Fruit fly (Drosophila melanogaster): ENCODE data around the gene Irp-1A.

Gene Irp-1A

dm6 chr3R:22726771-22727455 is 2.5 kb upstream of the Irp-1A start, which contains the start of gene CG45049 (continued):
- no peak for TF ChIP-seq CG11696 (GFP tag; IDR thresholded peaks at IDR 0.05)
- no peak for TF ChIP-seq gsb (GFP tag; IDR thresholded peaks at IDR 0.05)
- TF ChIP-seq ERR (GFP tag; optimal IDR thresholded peaks at IDR 0.05), result no peak
- TF ChIP-seq Ets65A (GFP tag), result peak; percentile 35
- TF ChIP-seq CG3281 (GFP tag; optimal IDR thresholded peaks at IDR 0.05), result peak; percentile 27
- TF ChIP-seq CG15073 (GFP tag; optimal IDR thresholded peaks at IDR 0.05), result no peak
- TF ChIP-seq Sin3A (optimal IDR thresholded peaks at IDR 0.05), result no peak
- no peak for TF ChIP-seq twi (tag; optimal IDR thresholded peaks at IDR 0.05)
- no peak for TF ChIP-seq CG3995 (GFP tag; optimal IDR thresholded peaks at IDR 0.05)
- no peak for TF ChIP-seq ase (GFP tag; IDR thresholded peaks at IDR 0.05)
- TF ChIP-seq Sry-β (GFP tag; optimal IDR thresholded peaks at IDR 0.05), result no peak
- TF ChIP-seq CG31441 (GFP tag; IDR thresholded peaks at IDR 0.05), result no peak
- TF ChIP-seq CG2875 (GFP tag; optimal IDR thresholded peaks at IDR 0.05), result no peak
- no peak for TF ChIP-seq Adf1 (GFP tag; IDR thresholded peaks at IDR 0.05)
- no peak for TF ChIP-seq gsb-n (tag; optimal IDR thresholded peaks at IDR 0.05)
- TF ChIP-seq Scr (GFP tag; IDR thresholded peaks at IDR 0.05; ENCODE audit: partially characterized antibody), result peak; percentile 92
- no peak for TF ChIP-seq bcd (GFP tag; optimal IDR thresholded peaks at IDR 0.05)
- no peak for TF ChIP-seq Lhr (GFP tag; optimal IDR thresholded peaks at IDR 0.05)
- TF ChIP-seq crp (GFP tag; optimal IDR thresholded peaks at IDR 0.05), result no peak
- no peak for TF ChIP-seq CG11560 (tag; IDR thresholded peaks at IDR 0.05)
- TF ChIP-seq Sry-δ (GFP tag; optimal IDR thresholded peaks at IDR 0.05), result peak; percentile 89
- TF ChIP-seq eve (GFP tag; optimal IDR thresholded peaks at IDR 0.05), result no peak
- no peak for TF ChIP-seq sqz (GFP tag; optimal IDR thresholded peaks at IDR 0.05)
- TF ChIP-seq Dek (tag; optimal IDR thresholded peaks at IDR 0.05), result no peak
- no peak for TF ChIP-seq Hr51 (GFP tag; optimal IDR thresholded peaks at IDR 0.05)
- TF ChIP-seq yki (optimal IDR thresholded peaks at IDR 0.05), result no peak
- TF ChIP-seq Drgx (GFP tag; IDR thresholded peaks at IDR 0.05), result no peak
- TF ChIP-seq vnd (GFP tag; IDR thresholded peaks at IDR 0.05; ENCODE audit: partially characterized antibody), result peak; percentile 89
- no peak for TF ChIP-seq lov (optimal IDR thresholded peaks at IDR 0.05)
- TF ChIP-seq lov (GFP tag; IDR thresholded peaks at IDR 0.05), result no peak
- no peak for TF ChIP-seq CG10267 (tag; optimal IDR thresholded peaks at IDR 0.05)
- TF ChIP-seq CG6854 (GFP tag; optimal IDR thresholded peaks at IDR 0.05), result no peak
- TF ChIP-seq CG6683 (GFP tag; optimal IDR thresholded peaks at IDR 0.05), result no peak
- no peak for TF ChIP-seq repo (GFP tag; optimal IDR thresholded peaks at IDR 0.05)
- peak; percentile 32; the same call in 1 of the 4 replicates for TF ChIP-seq Gug (GFP tag; IDR thresholded peaks at IDR 0.05)
- TF ChIP-seq CrebB (tag; optimal IDR thresholded peaks at IDR 0.05), result no peak
- TF ChIP-seq CG12219 (GFP tag; optimal IDR thresholded peaks at IDR 0.05), result no peak
- TF ChIP-seq bab2 (GFP tag; optimal IDR thresholded peaks at IDR 0.05), result no peak
- TF ChIP-seq CG6272 (GFP tag; IDR thresholded peaks at IDR 0.05), result peak; percentile 37; the same call in 1 of the 2 replicates
- TF ChIP-seq CG2712 (tag; optimal IDR thresholded peaks at IDR 0.05), result peak; percentile 8
- TF ChIP-seq CG6791 (GFP tag; IDR thresholded peaks at IDR 0.05; ENCODE audit: partially characterized antibody), result peak; percentile 95
- no peak for TF ChIP-seq CG17385 (GFP tag; optimal IDR thresholded peaks at IDR 0.05)
- peak; percentile 63 for TF ChIP-seq Dref (GFP tag; IDR thresholded peaks at IDR 0.05)
- no peak for TF ChIP-seq CG12299 (tag; optimal IDR thresholded peaks at IDR 0.05)
- TF ChIP-seq h (optimal IDR thresholded peaks at IDR 0.05), result no peak
- TF ChIP-seq CG31224 (GFP tag; IDR thresholded peaks at IDR 0.05), result no peak
- TF ChIP-seq Abd-B (GFP tag; optimal IDR thresholded peaks at IDR 0.05), result no peak
- no peak for TF ChIP-seq onecut (GFP tag; IDR thresholded peaks at IDR 0.05)
- no peak for TF ChIP-seq CG14965 (GFP tag; optimal IDR thresholded peaks at IDR 0.05; ENCODE audit: borderline replicate concordance)
- TF ChIP-seq CG2116 (GFP tag; optimal IDR thresholded peaks at IDR 0.05), result no peak
- no peak for TF ChIP-seq abd-A (tag; optimal IDR thresholded peaks at IDR 0.05)
